Worm (Caenorhabditis elegans) whole organism, L3 larva: ENCODE data around the gene irld-14.

ENCODE experiments used
- fkh-10 ChIP-seq: sonication (generic microtip); optimal IDR thresholded peaks from 2 replicates; lab custom pipeline; 2017; ENCODE audit warnings: missing biosample characterization, missing genetic modification reagents, missing genetic modification characterization
- lin-15B ChIP-seq: fragments of 150-350 bp; optimal IDR thresholded peaks from 2 replicates; lab custom pipeline; 2014; ENCODE audit warnings: missing biosample characterization, missing genetic modification characterization
- nhr-76 ChIP-seq: fragments of 150-350 bp; sonication (generic microtip); optimal IDR thresholded peaks from 5 replicates; lab custom pipeline; 2014; ENCODE audit warnings: missing biosample characterization, missing genetic modification characterization

ce11 chrV:14955676-14956075 is 40.7 kb upstream of the irld-14 start, which contains the start of gene F02D8.9:
- no peak for TF ChIP-seq lin-15B (tag; lab: Kevin White, UChicago)
- TF ChIP-seq fkh-10 (GFP tag; lab: Kevin White, UChicago) = no peak
- no peak for TF ChIP-seq nhr-76 (tag; lab: Kevin White, UChicago)
